Worm (Caenorhabditis elegans) whole organism, L4 larva: Measurements from ENCODE around the gene mfsd-13.2.

ENCODE experiments used
- F10B5.3 ChIP-seq: sonication (generic microtip); optimal IDR thresholded peaks from 2 replicates; lab custom pipeline; 2016; ENCODE audit warnings: mild to moderate bottlenecking, missing genetic modification characterization, missing compliant biosample characterization
- R02D3.7 ChIP-seq: fragments of 150-350 bp; sonication (generic microtip); optimal IDR thresholded peaks from 3 replicates; lab custom pipeline; 2014; ENCODE audit warnings: missing biosample characterization, missing genetic modification characterization
- aha-1 ChIP-seq: fragments of 150-350 bp; peaks from one replicate; lab custom pipeline; 2014; ENCODE audit warnings: missing biosample characterization, missing genetic modification characterization
- ces-1 ChIP-seq: fragments of 150-350 bp; sonication (generic microtip); optimal IDR thresholded peaks from 4 replicates; lab custom pipeline; 2014; ENCODE audit warnings: missing biosample characterization, missing genetic modification reagents, missing genetic modification characterization
- lin-39 ChIP-seq: fragments of 150-350 bp; optimal IDR thresholded peaks from 2 replicates; lab custom pipeline; 2014; ENCODE audit warnings: missing biosample characterization, missing genetic modification reagents, missing genetic modification characterization
- lsy-2 ChIP-seq, 2 experiments: fragments of 150-350 bp in 1 of 2; sonication (generic microtip) in 1 of 2; optimal IDR thresholded peaks; 2 replicates each; lab custom pipeline; 2014 to 2017; ENCODE audit warnings: missing biosample characterization in 2 of 2, missing genetic modification characterization in 2 of 2
- saeg-2 ChIP-seq: fragments of 200-800 bp; sonication (Bioruptor generic); IDR thresholded peaks from 2 replicates; pipeline ENCODE4 v1.3.6; 2022; ENCODE audit warnings: missing genetic modification reagents, missing genetic modification characterization, missing compliant biosample characterization
- spr-1 ChIP-seq: sonication (generic microtip); optimal IDR thresholded peaks from 2 replicates; lab custom pipeline; 2016; ENCODE audit warnings: mild to moderate bottlenecking, missing genetic modification characterization, missing compliant biosample characterization
- zfp-3 ChIP-seq: fragments of 200-800 bp; sonication (Bioruptor generic); conservative IDR thresholded peaks from 2 replicates; pipeline ENCODE4 v1.3.6; 2022; ENCODE audit warnings: missing genetic modification reagents, missing genetic modification characterization, missing compliant biosample characterization
- ztf-11 ChIP-seq: fragments of 150-350 bp; optimal IDR thresholded peaks from 2 replicates; lab custom pipeline; 2014; ENCODE audit warnings: missing biosample characterization, missing genetic modification characterization

DNA sequence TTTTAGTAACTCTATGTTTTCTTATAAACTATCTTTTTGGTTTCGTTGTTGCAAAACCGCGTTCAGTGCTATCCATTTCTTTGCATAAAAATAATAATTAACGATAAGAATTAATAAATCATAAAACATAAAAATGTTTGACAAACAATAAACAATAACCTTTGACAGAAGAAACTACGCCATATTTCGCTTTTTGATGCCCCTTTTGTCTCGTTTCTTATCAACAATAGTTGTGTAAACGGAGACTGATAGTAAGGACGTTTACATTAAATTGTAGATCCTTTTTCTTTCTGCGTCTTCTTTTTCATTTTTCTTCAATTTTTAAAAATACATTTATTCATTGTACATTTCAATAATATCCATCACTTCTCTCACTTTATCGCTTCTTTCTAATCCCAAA is 26.6 kb downstream of the mfsd-13.2 start:
- no peak for TF ChIP-seq aha-1 (tag; lab: Kevin White, UChicago)
- TF ChIP-seq spr-1 (tag; lab: Kevin White, UChicago) = no peak
- TF ChIP-seq lin-39 (tag; lab: Kevin White, UChicago) = no peak
- no peak for TF ChIP-seq R02D3.7 (tag; lab: Kevin White, UChicago)
- no peak for TF ChIP-seq F10B5.3 (tag; lab: Kevin White, UChicago)
- TF ChIP-seq ztf-11 = no peak
- TF ChIP-seq ces-1 = no peak
- TF ChIP-seq lsy-2 (tag; optimal IDR thresholded peaks at IDR 0.05; lab: Kevin White, UChicago) = no peak
- no peak for TF ChIP-seq zfp-3 (GFP tag; lab: Robert Waterston, UW)
- no peak for TF ChIP-seq saeg-2 (GFP tag; lab: Robert Waterston, UW)
